Worm (Caenorhabditis elegans) whole organism, early embryonic: ENCODE results near the gene K02D3.1.

Source experiments
- B0310.2 ChIP-seq: sonication (generic microtip); optimal IDR thresholded peaks from 2 replicates; lab custom pipeline; 2016; ENCODE audit warnings: mild to moderate bottlenecking, missing genetic modification characterization, missing compliant biosample characterization
- F13C5.2 ChIP-seq: sonication (generic microtip); optimal IDR thresholded peaks from 2 replicates; lab custom pipeline; 2017; ENCODE audit warnings: mild to moderate bottlenecking, missing genetic modification characterization, inconsistent platforms, missing compliant biosample characterization
- aly-1 ChIP-seq: sonication (generic microtip); optimal IDR thresholded peaks from 2 replicates; lab custom pipeline; 2016; ENCODE audit warnings: missing genetic modification characterization, missing compliant biosample characterization
- ama-1 ChIP-seq: fragments of 150-350 bp; optimal IDR thresholded peaks from 2 replicates; lab custom pipeline; 2014
- ceh-13 ChIP-seq: fragments of 200-800 bp; sonication (Bioruptor generic); optimal IDR thresholded peaks from 2 replicates; lab custom pipeline; 2018; ENCODE audit warnings: mild to moderate bottlenecking, missing genetic modification characterization, missing compliant biosample characterization
- ceh-36 ChIP-seq: sonication (generic microtip); optimal IDR thresholded peaks from 2 replicates; lab custom pipeline; 2016; ENCODE audit warnings: missing genetic modification characterization, inconsistent platforms, missing compliant biosample characterization
- ets-7 ChIP-seq: sonication (generic microtip); optimal IDR thresholded peaks from 2 replicates; lab custom pipeline; 2016; ENCODE audit warnings: missing genotype, missing genetic modification characterization, missing compliant biosample characterization
- flt-1 ChIP-seq: fragments of 200-800 bp; sonication (Bioruptor generic); IDR thresholded peaks from 2 replicates; pipeline ENCODE4 v1.3.6; 2022; ENCODE audit warnings: missing genetic modification characterization, missing compliant biosample characterization
- hmbx-1 ChIP-seq: sonication (generic microtip); optimal IDR thresholded peaks from 2 replicates; lab custom pipeline; 2016; ENCODE audit warnings: mild to moderate bottlenecking, missing genetic modification characterization, missing compliant biosample characterization
- hmg-4 ChIP-seq: fragments of 200-800 bp; sonication (Bioruptor generic); optimal IDR thresholded peaks from 2 replicates; lab custom pipeline; 2018; ENCODE audit warnings: mild to moderate bottlenecking, missing genetic modification characterization, missing compliant biosample characterization
- hnd-1 ChIP-seq: sonication (generic microtip); optimal IDR thresholded peaks from 2 replicates; lab custom pipeline; 2016; ENCODE audit warnings: missing genetic modification characterization, missing compliant biosample characterization
- pes-1 ChIP-seq: fragments of 200-800 bp; sonication (Bioruptor generic); IDR thresholded peaks from 2 replicates; pipeline ENCODE4 v1.3.6; 2022; ENCODE audit warnings: missing genetic modification reagents, missing genetic modification characterization, missing compliant biosample characterization
- scrt-1 ChIP-seq: fragments of 200-800 bp; sonication (Bioruptor generic); IDR thresholded peaks from 2 replicates; pipeline ENCODE4 v1.3.6; 2022; ENCODE audit warnings: missing genetic modification characterization, missing compliant biosample characterization
- sea-1 ChIP-seq: fragments of 200-800 bp; sonication (Bioruptor generic); conservative IDR thresholded peaks from 2 replicates; pipeline ENCODE4 v1.3.6; 2022; ENCODE audit warnings: missing genetic modification characterization, missing compliant biosample characterization
- tbx-11 ChIP-seq: fragments of 200-800 bp; sonication (Bioruptor generic); IDR thresholded peaks from 2 replicates; pipeline ENCODE4 v1.3.6; 2022; ENCODE audit warnings: missing genetic modification characterization, missing compliant biosample characterization
- tbx-37 ChIP-seq: fragments of 200-800 bp; sonication (Bioruptor generic); conservative IDR thresholded peaks from 2 replicates; pipeline ENCODE4 v1.3.6; 2022; ENCODE audit warnings: missing genetic modification reagents, missing genetic modification characterization, missing compliant biosample characterization
- tra-4 ChIP-seq: sonication (generic microtip); optimal IDR thresholded peaks from 2 replicates; lab custom pipeline; 2017; ENCODE audit warnings: missing genetic modification characterization, missing compliant biosample characterization

The K02D3.1 gene

DNA sequence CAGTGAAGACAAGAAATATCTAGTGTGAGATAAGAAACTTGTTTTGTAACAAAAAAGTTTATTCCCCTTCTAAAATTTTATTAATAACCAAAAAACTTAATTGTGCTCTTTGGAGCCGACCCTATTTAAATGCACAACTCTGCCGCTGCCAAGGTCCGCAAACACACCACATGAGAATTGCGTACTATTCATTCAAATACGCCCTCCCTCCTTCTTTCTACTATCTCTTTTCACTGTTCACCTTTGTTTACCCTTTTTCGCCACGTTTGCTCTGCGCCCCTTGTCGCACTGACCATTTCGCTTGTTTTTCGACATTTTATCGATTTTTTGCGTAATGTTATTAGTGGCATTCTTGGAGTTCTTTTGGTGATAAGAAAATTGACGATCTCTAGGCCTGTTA is 37.1 kb upstream of the K02D3.1 start:
- no peak for TF ChIP-seq hnd-1 (tag; lab: Kevin White, UChicago)
- no peak for TF ChIP-seq flt-1 (GFP tag; lab: Robert Waterston, UW)
- no peak for TF ChIP-seq ceh-36
- TF ChIP-seq ama-1 (lab: Kevin White, UChicago): no peak
- TF ChIP-seq F13C5.2 (tag; lab: Kevin White, UChicago): no peak
- no peak for TF ChIP-seq ceh-13
- no peak for TF ChIP-seq pes-1 (GFP tag; lab: Robert Waterston, UW)
- no peak for TF ChIP-seq hmg-4 (GFP tag; lab: Kevin White, UChicago)
- TF ChIP-seq B0310.2 (tag; lab: Kevin White, UChicago): no peak
- TF ChIP-seq hmbx-1 (tag; lab: Kevin White, UChicago): no peak
- TF ChIP-seq tbx-37 (GFP tag; lab: Robert Waterston, UW): no peak
- no peak for TF ChIP-seq ets-7
- no peak for TF ChIP-seq tbx-11 (GFP tag; lab: Robert Waterston, UW)
- TF ChIP-seq sea-1 (GFP tag; lab: Robert Waterston, UW): no peak
- TF ChIP-seq tra-4: no peak

DNA sequence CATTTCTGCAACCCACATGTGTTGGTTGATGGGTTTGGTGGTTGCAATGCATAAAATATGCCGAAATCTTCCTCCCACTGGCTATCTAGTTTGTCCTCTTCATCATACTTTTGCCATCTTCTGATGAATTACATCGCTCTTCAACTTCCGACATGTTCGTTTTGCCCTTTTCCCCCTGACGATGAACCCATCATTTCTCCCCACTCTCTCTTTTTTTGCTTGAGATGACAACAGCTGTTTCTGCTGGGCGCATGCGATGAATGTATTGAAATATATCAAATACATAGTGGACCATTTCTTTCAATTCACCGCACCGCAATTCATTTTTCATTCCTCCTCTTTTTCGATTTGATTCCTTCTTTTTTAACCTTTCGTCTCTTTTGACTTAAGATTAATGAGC is 35.7 kb upstream of the K02D3.1 start:
- TF ChIP-seq flt-1 (GFP tag; lab: Robert Waterston, UW) (no peak), hnd-1 (tag; lab: Kevin White, UChicago) (no peak), tra-4 (no peak), tbx-37 (GFP tag; lab: Robert Waterston, UW) (no peak), hmg-4 (GFP tag; lab: Kevin White, UChicago) (no peak), ama-1 (lab: Kevin White, UChicago) (no peak), B0310.2 (tag; lab: Kevin White, UChicago) (no peak), pes-1 (GFP tag; lab: Robert Waterston, UW) (no peak), ets-7 (no peak), hmbx-1 (tag; lab: Kevin White, UChicago) (no peak)

DNA sequence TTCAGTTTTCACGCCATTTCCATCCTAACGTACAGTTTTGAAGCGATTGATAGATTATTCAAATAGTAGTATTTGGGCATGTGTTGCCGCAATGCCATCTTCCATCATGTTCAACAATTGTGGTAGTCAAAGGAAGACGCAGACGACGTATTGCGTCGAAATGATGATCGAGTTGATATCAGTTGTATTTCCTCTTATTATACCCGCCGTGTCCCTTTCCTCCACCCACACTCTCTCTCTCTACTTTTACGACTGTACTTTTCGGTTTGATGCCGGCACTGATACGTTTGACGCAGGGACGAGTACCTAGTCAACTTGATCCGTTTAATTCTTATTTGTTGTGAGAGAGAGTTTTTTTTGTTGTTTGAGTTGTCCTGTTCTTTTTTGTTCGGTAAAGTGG is 34.1 kb upstream of the K02D3.1 start:
- TF ChIP-seq aly-1 (tag; lab: Kevin White, UChicago) (no peak), hmbx-1 (tag; lab: Kevin White, UChicago) (no peak), hmg-4 (GFP tag; lab: Kevin White, UChicago) (no peak)

DNA sequence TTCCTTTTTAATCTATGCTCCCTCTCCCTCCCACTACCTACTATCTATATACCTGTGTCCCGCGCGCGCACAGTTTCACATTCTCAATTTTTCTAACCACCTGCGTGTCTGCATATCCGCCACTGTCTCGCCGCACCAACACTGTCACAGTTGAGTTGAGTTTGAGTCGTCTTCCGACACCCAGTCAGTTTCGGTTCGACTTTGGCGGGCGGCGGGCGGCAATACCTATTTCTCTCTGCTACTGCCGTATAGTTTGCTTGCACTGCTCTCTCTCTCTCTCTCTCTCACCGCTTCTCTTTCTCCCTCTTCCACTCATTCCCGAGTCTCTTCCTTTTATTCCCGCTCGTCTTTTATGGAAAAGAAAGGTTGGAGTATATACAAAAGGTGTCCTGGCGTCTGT is 31.3 kb upstream of the K02D3.1 start:
- TF ChIP-seq aly-1 (tag; lab: Kevin White, UChicago) (no peak), flt-1 (GFP tag; lab: Robert Waterston, UW) (no peak), hmbx-1 (tag; lab: Kevin White, UChicago) (no peak), B0310.2 (tag; lab: Kevin White, UChicago) (peak; percentile 34), ceh-13 (no peak), hmg-4 (GFP tag; lab: Kevin White, UChicago) (peak; percentile 68)

DNA sequence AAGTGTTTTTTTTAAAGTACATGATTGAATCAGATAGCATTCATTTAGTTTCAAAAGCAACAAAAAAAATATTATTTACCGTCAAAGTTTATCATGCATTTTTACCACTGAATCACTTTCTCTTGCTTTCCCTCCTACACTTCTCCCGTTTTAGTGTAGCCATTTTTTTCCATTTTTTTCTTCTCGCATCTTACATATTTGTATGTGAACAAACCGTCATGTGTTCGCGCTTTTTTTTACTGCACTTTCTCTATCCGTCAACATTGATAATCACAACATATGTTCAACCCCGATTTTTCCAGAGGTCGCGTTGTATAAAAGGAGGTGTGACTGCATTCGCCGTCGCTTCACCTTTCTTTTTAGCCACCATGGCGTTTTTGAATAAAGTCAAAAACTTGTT is 29.8 kb upstream of the K02D3.1 start, which contains the start of gene gck-4:
Gene gck-4 (plus strand): TSS at position 301 of the 400 bp plus-strand sequence.
- TF ChIP-seq tbx-11 (GFP tag; lab: Robert Waterston, UW) (no peak), ceh-36 (no peak), sea-1 (GFP tag; lab: Robert Waterston, UW) (no peak), ceh-13 (no peak), hnd-1 (tag; lab: Kevin White, UChicago) (no peak), scrt-1 (GFP tag; lab: Robert Waterston, UW) (no peak), flt-1 (GFP tag; lab: Robert Waterston, UW) (no peak), hmbx-1 (tag; lab: Kevin White, UChicago) (no peak), aly-1 (tag; lab: Kevin White, UChicago) (no peak), tra-4 (no peak), ama-1 (lab: Kevin White, UChicago) (no peak), pes-1 (GFP tag; lab: Robert Waterston, UW) (no peak)

DNA sequence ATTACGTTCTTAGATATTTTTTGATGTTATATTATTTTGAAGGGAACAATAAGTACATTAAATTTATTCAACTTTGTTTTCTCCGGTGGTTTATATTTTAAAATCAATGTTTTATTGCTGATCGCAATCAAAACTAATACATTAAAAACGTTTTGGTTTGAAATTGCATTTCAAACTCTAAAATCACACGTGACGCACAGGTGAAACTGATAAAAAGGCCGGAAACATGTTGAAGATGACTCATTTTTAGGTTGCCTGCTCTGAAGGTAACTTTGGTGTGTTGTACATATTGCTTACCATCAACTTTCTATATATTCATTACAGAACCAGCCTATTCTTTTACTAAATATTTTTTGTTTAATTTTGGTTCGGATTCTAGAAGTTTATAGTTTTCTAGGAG is 21.0 kb upstream of the K02D3.1 start:
- TF ChIP-seq ceh-13 (no peak), flt-1 (GFP tag; lab: Robert Waterston, UW) (no peak), hmbx-1 (tag; lab: Kevin White, UChicago) (no peak), tra-4 (no peak)

DNA sequence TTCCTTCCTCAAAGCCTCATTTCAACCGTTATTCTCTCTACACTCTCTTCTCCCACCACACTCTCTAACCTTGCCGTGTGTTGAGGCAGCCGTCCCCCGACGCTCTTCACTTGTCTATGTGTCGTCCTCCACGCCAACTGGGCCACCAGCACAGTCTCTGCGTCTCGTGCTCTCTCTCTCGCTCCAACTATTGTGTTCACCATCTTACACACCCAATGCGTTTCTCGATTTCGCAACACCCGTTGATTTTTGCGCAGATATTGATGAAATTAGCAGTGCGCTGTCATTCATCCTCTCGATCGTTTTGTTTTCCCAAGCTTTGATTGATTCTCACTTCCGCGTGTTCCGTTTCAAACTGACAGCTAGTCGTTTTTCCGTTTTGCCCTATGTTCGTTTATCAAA is 19.6 kb upstream of the K02D3.1 start:
- TF ChIP-seq ceh-13: no peak
- TF ChIP-seq aly-1 (tag; lab: Kevin White, UChicago): peak; percentile 30
- TF ChIP-seq tbx-37 (GFP tag; lab: Robert Waterston, UW): no peak
- peak; percentile 36 for TF ChIP-seq hmg-4 (GFP tag; lab: Kevin White, UChicago)
- peak; percentile 7 for TF ChIP-seq F13C5.2 (tag; lab: Kevin White, UChicago)

DNA sequence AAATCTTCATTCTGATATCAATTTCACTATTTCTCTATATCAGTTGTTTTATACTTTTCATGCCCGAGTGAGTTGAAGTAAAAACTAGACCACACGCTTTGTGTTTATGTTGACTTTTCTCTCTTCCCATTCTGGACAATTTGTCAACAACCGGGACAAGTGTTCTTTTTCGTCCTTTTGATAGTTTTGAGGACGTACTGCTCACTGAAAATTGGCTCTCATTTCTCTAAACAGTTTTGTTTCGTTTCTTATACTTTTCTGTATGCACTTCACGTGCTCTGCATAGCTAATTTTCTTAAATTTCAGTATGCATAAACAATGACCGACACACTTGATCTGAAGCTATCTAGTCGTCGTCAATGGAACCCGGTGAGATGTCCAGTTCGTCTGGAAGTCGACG is 19.1 kb upstream of the K02D3.1 start, which contains the start of gene adm-2:
Gene adm-2 (plus strand): TSS at position 301 of the 400 bp plus-strand sequence.
- TF ChIP-seq ets-7 (no peak), aly-1 (tag; lab: Kevin White, UChicago) (no peak), sea-1 (GFP tag; lab: Robert Waterston, UW) (no peak), tbx-11 (GFP tag; lab: Robert Waterston, UW) (no peak), flt-1 (GFP tag; lab: Robert Waterston, UW) (no peak), hmbx-1 (tag; lab: Kevin White, UChicago) (no peak), pes-1 (GFP tag; lab: Robert Waterston, UW) (no peak), ama-1 (lab: Kevin White, UChicago) (no peak), tbx-37 (GFP tag; lab: Robert Waterston, UW) (no peak)
